Fruit fly (Drosophila melanogaster): Measurements from ENCODE around the gene Obp8a.

DNA sequence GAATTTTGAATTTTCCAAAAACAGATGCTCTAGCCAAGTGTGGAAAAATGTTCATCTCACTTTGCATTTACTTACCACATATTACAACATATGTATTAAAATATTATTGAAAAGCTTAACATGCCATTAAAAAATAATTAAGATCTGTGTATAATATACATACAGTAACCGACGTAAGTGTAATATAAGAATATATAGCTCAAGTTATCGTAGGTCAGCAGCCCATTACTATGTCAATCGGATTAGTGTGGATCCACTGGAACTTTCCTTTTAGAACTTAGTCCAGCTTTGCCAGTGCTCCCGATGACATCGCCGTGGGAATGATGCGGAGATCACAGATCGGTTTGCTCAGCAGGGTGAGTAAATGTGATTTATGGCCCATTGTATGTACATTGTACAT lies at the start of gene Obp8a:
- TF ChIP-seq Ets98B (GFP tag; IDR thresholded peaks at IDR 0.05) (no peak), rn (GFP tag; IDR thresholded peaks at IDR 0.05) (no peak), Pif1B (GFP tag; optimal IDR thresholded peaks at IDR 0.05) (no peak), D1 (tag; optimal IDR thresholded peaks at IDR 0.05) (no peak), CG17806 (tag; optimal IDR thresholded peaks at IDR 0.05) (no peak), EcR (GFP tag; optimal IDR thresholded peaks at IDR 0.05) (no peak), CG9948 (tag; optimal IDR thresholded peaks at IDR 0.05) (no peak), CG4496 (GFP tag; IDR thresholded peaks at IDR 0.05) (no peak), CG8159 (tag; optimal IDR thresholded peaks at IDR 0.05) (no peak), fd96Ca (GFP tag; IDR thresholded peaks at IDR 0.05) (no peak), CG34367 (tag; optimal IDR thresholded peaks at IDR 0.05) (no peak), CG15710 (tag; optimal IDR thresholded peaks at IDR 0.05) (no peak), CG8301 (tag; optimal IDR thresholded peaks at IDR 0.05) (no peak)

Measured in whole organism, pupa.